Worm (Caenorhabditis elegans) whole organism, L1 larva: Measurements from ENCODE around the gene C18D11.1.
A peak's percentile ranks its signal among the peaks of the same experiment; 100 is the strongest.

Experiments
- C04F5.9 ChIP-seq: sonication (generic microtip); optimal IDR thresholded peaks from 2 replicates; lab custom pipeline; 2016; ENCODE audit warnings: missing genetic modification characterization, missing compliant biosample characterization
- C16A3.4 ChIP-seq: fragments of 150-350 bp; optimal IDR thresholded peaks from 2 replicates; lab custom pipeline; 2014; ENCODE audit warnings: missing biosample characterization, missing genetic modification characterization
- C34B4.2 ChIP-seq: sonication (generic microtip); optimal IDR thresholded peaks from 2 replicates; lab custom pipeline; 2017; ENCODE audit warnings: mild to moderate bottlenecking, missing genetic modification characterization, missing compliant biosample characterization
- F16B12.6 ChIP-seq: fragments of 150-350 bp; optimal IDR thresholded peaks from 2 replicates; lab custom pipeline; 2014; ENCODE audit warnings: missing biosample characterization, missing genetic modification characterization
- aha-1 ChIP-seq: fragments of 150-350 bp; optimal IDR thresholded peaks from 2 replicates; lab custom pipeline; 2014; ENCODE audit warnings: missing biosample characterization, missing genetic modification characterization
- ama-1 ChIP-seq: fragments of 150-350 bp; optimal IDR thresholded peaks from 2 replicates; lab custom pipeline; 2014
- blmp-1 ChIP-seq: fragments of 150-350 bp; optimal IDR thresholded peaks from 2 replicates; lab custom pipeline; 2014; ENCODE audit warnings: missing biosample characterization, missing genetic modification characterization
- ceh-63 ChIP-seq: fragments of 200-800 bp; sonication (Bioruptor generic); optimal IDR thresholded peaks from 2 replicates; lab custom pipeline; 2018; ENCODE audit warnings: mild to moderate bottlenecking, missing genetic modification characterization, missing compliant biosample characterization
- ceh-8 ChIP-seq: fragments of 200-800 bp; sonication (Bioruptor generic); optimal IDR thresholded peaks from 2 replicates; lab custom pipeline; 2018; ENCODE audit warnings: mild to moderate bottlenecking, missing genetic modification characterization, moderate library complexity, missing compliant biosample characterization
- ces-1 ChIP-seq: fragments of 150-350 bp; optimal IDR thresholded peaks from 2 replicates; lab custom pipeline; 2014; ENCODE audit warnings: missing biosample characterization, missing genetic modification reagents, missing genetic modification characterization
- dpl-1 ChIP-seq, 3 experiments: fragments of 150-350 bp in 2 of 3; sonication (generic microtip) in 1 of 3; optimal IDR thresholded peaks; 2 replicates each; lab custom pipeline; 2014 to 2017; ENCODE audit warnings: missing biosample characterization in 3 of 3, missing genetic modification characterization in 3 of 3, missing genetic modification reagents in 3 of 3
- efl-3 ChIP-seq: fragments of 200-800 bp; sonication (Bioruptor generic); optimal IDR thresholded peaks from 2 replicates; lab custom pipeline; 2018; ENCODE audit warnings: mild to moderate bottlenecking, missing genetic modification characterization, missing compliant biosample characterization
- egl-27 ChIP-seq, 2 experiments: fragments of 150-350 bp in 1 of 2; sonication (generic microtip); optimal IDR thresholded peaks; 3 replicates each; lab custom pipeline; 2017 to 2018; ENCODE audit warnings: missing biosample characterization in 2 of 2, missing genetic modification characterization in 2 of 2, missing genetic modification reagents in 2 of 2
- elt-2 ChIP-seq: sonication (generic microtip); optimal IDR thresholded peaks from 2 replicates; lab custom pipeline; 2016; ENCODE audit warnings: missing genetic modification characterization, mild to moderate bottlenecking, inconsistent platforms, missing compliant biosample characterization, missing genetic modification reagents
- fkh-4 ChIP-seq: sonication (generic microtip); optimal IDR thresholded peaks from 2 replicates; lab custom pipeline; 2016; ENCODE audit warnings: missing compliant biosample characterization, missing genetic modification characterization, borderline replicate concordance
- fos-1 ChIP-seq: fragments of 150-350 bp; optimal IDR thresholded peaks from 2 replicates; lab custom pipeline; 2014; ENCODE audit warnings: missing biosample characterization, missing genetic modification characterization
- grh-1 ChIP-seq: fragments of 200-800 bp; sonication (Bioruptor generic); IDR thresholded peaks from 2 replicates; pipeline ENCODE4 v1.3.6; 2022; ENCODE audit warnings: missing genetic modification reagents, missing genetic modification characterization, missing compliant biosample characterization
- hlh-17 ChIP-seq: fragments of 200-800 bp; sonication (Bioruptor generic); optimal IDR thresholded peaks from 2 replicates; lab custom pipeline; 2018; ENCODE audit warnings: missing genetic modification characterization, mild to moderate bottlenecking, missing compliant biosample characterization, moderate library complexity, borderline replicate concordance
- hpl-2 ChIP-seq: fragments of 150-350 bp; optimal IDR thresholded peaks from 2 replicates; lab custom pipeline; 2014; ENCODE audit warnings: missing biosample characterization, missing genetic modification reagents, missing genetic modification characterization
- isw-1 ChIP-seq: fragments of 200-800 bp; sonication (Bioruptor generic); IDR thresholded peaks from 2 replicates; pipeline ENCODE4 v1.3.6; 2022; ENCODE audit warnings: missing genetic modification characterization, missing compliant biosample characterization
- lin-14 ChIP-seq: fragments of 200-800 bp; sonication (Bioruptor generic); optimal IDR thresholded peaks from 2 replicates; lab custom pipeline; 2018; ENCODE audit warnings: mild to moderate bottlenecking, missing genetic modification characterization, moderate library complexity, missing compliant biosample characterization
- lin-15B ChIP-seq: fragments of 150-350 bp; sonication (generic microtip); optimal IDR thresholded peaks from 3 replicates; lab custom pipeline; 2014; ENCODE audit warnings: missing biosample characterization, missing genetic modification characterization
- lin-39 ChIP-seq: fragments of 150-350 bp; optimal IDR thresholded peaks from 2 replicates; lab custom pipeline; 2014; ENCODE audit warnings: missing biosample characterization, missing genetic modification reagents, missing genetic modification characterization
- lsy-2 ChIP-seq, 2 experiments: fragments of 150-350 bp; optimal IDR thresholded peaks; 2 replicates each; lab custom pipeline; 2014; ENCODE audit warnings: missing biosample characterization in 2 of 2, missing genetic modification characterization in 2 of 2
- mdl-1 ChIP-seq, 2 experiments: fragments of 150-350 bp; optimal IDR thresholded peaks; 2 replicates each; lab custom pipeline; 2014 to 2017; ENCODE audit warnings: missing biosample characterization in 2 of 2, missing genetic modification characterization in 2 of 2, inconsistent platforms in 1 of 2
- mep-1 ChIP-seq: fragments of 150-350 bp; optimal IDR thresholded peaks from 2 replicates; lab custom pipeline; 2014; ENCODE audit warnings: missing biosample characterization, missing genetic modification characterization
- nhr-11 ChIP-seq: fragments of 150-350 bp; optimal IDR thresholded peaks from 2 replicates; lab custom pipeline; 2014; ENCODE audit warnings: missing biosample characterization, missing genetic modification characterization
- nhr-12 ChIP-seq: sonication (generic microtip); optimal IDR thresholded peaks from 2 replicates; lab custom pipeline; 2017; ENCODE audit warnings: missing biosample characterization, missing genetic modification characterization
- nhr-19 ChIP-seq: fragments of 200-800 bp; sonication (Bioruptor generic); conservative IDR thresholded peaks from 2 replicates; pipeline ENCODE4 v1.3.6; 2022; ENCODE audit warnings: missing genetic modification characterization, missing compliant biosample characterization
- nhr-20 ChIP-seq: sonication (generic microtip); optimal IDR thresholded peaks from 2 replicates; lab custom pipeline; 2016; ENCODE audit warnings: mild to moderate bottlenecking, missing genetic modification characterization, missing compliant biosample characterization
- nhr-71 ChIP-seq: sonication (generic microtip); optimal IDR thresholded peaks from 2 replicates; lab custom pipeline; 2016; ENCODE audit warnings: mild to moderate bottlenecking, missing genetic modification characterization, moderate library complexity, missing compliant biosample characterization
- nhr-76 ChIP-seq: sonication (generic microtip); optimal IDR thresholded peaks from 2 replicates; lab custom pipeline; 2017; ENCODE audit warnings: missing biosample characterization, missing genetic modification characterization
- nhr-77 ChIP-seq: fragments of 150-350 bp; optimal IDR thresholded peaks from 2 replicates; lab custom pipeline; 2014; ENCODE audit warnings: missing biosample characterization, missing genetic modification characterization
- nhr-85 ChIP-seq: sonication (generic microtip); peaks from one replicate; lab custom pipeline; 2016; ENCODE audit warnings: missing genetic modification characterization, inconsistent platforms, missing compliant biosample characterization
- pqm-1 ChIP-seq: sonication (generic microtip); optimal IDR thresholded peaks from 3 replicates; lab custom pipeline; 2017; ENCODE audit warnings: missing biosample characterization, missing genetic modification characterization
- rnt-1 ChIP-seq: sonication (generic microtip); optimal IDR thresholded peaks from 2 replicates; lab custom pipeline; 2016; ENCODE audit warnings: mild to moderate bottlenecking, missing genetic modification characterization, moderate library complexity, missing compliant biosample characterization
- snpc-4 ChIP-seq: fragments of 150-350 bp; optimal IDR thresholded peaks from 2 replicates; lab custom pipeline; 2014; ENCODE audit warnings: missing biosample characterization, missing genetic modification characterization
- snu-23 ChIP-seq: sonication (generic microtip); optimal IDR thresholded peaks from 2 replicates; lab custom pipeline; 2016; ENCODE audit warnings: missing genetic modification characterization, missing compliant biosample characterization
- sox-4 ChIP-seq: sonication (generic microtip); optimal IDR thresholded peaks from 2 replicates; lab custom pipeline; 2016; ENCODE audit warnings: missing genetic modification characterization, missing compliant biosample characterization
- sup-37 ChIP-seq: fragments of 200-800 bp; sonication (Bioruptor generic); optimal IDR thresholded peaks from 2 replicates; lab custom pipeline; 2018; ENCODE audit warnings: mild to moderate bottlenecking, missing genetic modification characterization, missing compliant biosample characterization
- unc-98 ChIP-seq: fragments of 200-800 bp; sonication (Bioruptor generic); IDR thresholded peaks from 2 replicates; pipeline ENCODE4 v1.3.6; 2022; ENCODE audit warnings: missing genetic modification characterization, missing compliant biosample characterization
- vab-15 ChIP-seq: sonication (generic microtip); optimal IDR thresholded peaks from 2 replicates; lab custom pipeline; 2017; ENCODE audit warnings: missing genotype, mild to moderate bottlenecking, missing genetic modification characterization, missing compliant biosample characterization
- xbp-1 ChIP-seq: sonication (generic microtip); optimal IDR thresholded peaks from 2 replicates; lab custom pipeline; 2016; ENCODE audit warnings: missing genetic modification characterization, missing compliant biosample characterization
- ztf-11 ChIP-seq, 2 experiments: sonication (generic microtip); optimal IDR thresholded peaks; 2 replicates each; lab custom pipeline; 2016 to 2017; ENCODE audit warnings: missing genetic modification characterization in 2 of 2, missing biosample characterization in 1 of 2, missing compliant biosample characterization in 1 of 2

C18D11.1 gene

DNA sequence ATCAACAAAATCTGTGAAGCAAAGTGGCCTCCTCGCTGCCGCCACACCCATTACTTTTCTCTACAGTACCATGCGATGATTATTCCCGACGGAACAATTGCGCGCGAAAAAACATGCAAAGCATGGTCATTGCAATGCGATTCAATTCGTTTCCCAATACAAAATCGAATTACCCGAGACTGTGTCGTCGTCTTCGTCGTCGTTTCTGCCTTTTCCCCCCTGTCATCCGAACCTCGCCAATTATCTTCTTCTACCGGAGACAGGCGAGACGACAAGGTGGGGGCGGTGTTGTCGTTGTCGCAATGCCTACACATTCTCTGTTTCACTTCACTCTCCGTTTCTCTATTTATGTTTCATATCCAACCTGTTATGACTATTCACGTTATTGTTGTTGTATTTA is 4.5 kb upstream of the C18D11.1 start (continued):
- no peak for TF ChIP-seq C34B4.2
- TF ChIP-seq mdl-1 (tag; optimal IDR thresholded peaks at IDR 0.05; lab: Kevin White, UChicago) = peak in 1 of 2 experiments; percentile 24

DNA sequence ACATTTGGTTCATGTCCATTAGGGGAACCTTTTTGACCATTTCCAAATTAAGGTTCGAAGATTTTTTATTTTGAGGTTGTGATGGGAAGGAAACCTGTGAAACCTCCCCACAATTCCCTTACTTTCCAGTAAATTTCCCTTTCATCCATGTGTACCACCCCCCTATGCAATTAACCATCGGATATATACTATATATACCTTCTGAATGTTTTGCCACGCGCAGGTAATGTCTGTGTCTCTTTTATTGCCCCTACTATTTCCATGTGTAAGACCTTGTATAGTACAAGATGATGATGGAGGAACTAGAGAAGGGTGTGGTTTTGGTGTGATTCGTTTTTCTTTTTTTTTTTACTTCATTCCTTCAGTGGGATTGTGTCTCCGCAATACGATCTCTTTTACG is 1.7 kb upstream of the C18D11.1 start:
- TF ChIP-seq ceh-8 (GFP tag; lab: Kevin White, UChicago) (no peak), snu-23 (peak; percentile 14), aha-1 (tag; lab: Kevin White, UChicago) (no peak), lin-14 (peak; percentile 65), blmp-1 (peak; percentile 86), nhr-85 (tag; lab: Kevin White, UChicago) (peak; percentile 44), nhr-20 (peak; percentile 29), mep-1 (peak; percentile 34)

DNA sequence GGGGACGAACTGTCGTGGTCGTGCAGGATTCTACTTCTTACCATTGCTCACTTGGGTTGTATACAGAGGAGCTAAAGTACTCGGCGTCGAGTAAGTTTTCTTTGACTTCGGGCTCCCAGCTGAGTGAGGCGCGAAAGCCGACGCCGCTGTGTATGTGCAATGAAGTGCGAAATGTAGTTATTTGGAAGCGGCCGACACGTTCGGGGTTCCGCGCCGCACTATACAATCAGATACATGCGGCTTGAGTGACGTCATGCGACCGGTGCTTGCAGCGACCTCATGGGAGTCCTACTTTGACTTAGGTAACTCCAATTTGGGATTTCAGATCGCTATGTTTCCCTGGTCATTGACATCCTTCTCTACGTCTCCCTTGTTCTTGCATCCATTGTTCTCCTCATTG is 1.5 kb downstream of the C18D11.1 start:
- TF ChIP-seq nhr-19 (GFP tag; lab: Robert Waterston, UW) (no peak), snpc-4 (tag; lab: Kevin White, UChicago) (peak; percentile 90), nhr-71 (tag; lab: Kevin White, UChicago) (peak; percentile 15)
- TF ChIP-seq, all 84 proteins: peak for 2

DNA sequence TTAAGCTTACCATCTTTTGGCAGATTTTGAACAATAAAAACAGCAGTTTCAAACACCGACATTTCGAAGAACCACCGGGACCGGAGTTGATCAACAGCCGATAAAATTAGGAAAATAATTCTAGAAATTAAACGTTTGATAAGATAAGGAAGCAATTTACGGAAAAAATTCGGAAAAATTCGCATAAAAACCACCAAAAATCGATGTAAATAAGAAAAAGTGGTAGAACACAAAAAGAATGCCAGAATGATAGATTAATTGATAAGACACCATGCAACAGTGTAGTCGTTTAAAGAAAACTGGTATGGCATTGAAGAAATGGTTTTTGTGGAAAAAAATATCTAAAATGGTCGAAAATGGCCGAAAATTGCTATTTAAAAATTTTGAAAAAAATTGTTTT is 6.0 kb downstream of the C18D11.1 start, which contains the start of gene maa-1:
maa-1 (minus strand) TSS at position 120 of the 400 bp plus-strand sequence.
- peak; percentile 57 for TF ChIP-seq elt-2
- TF ChIP-seq fos-1 (tag; lab: Kevin White, UChicago) = no peak
- TF ChIP-seq egl-27 (tag; optimal IDR thresholded peaks at IDR 0.05; lab: Kevin White, UChicago) = no peak
- no peak for TF ChIP-seq dpl-1 (GFP tag; optimal IDR thresholded peaks at IDR 0.05; lab: Kevin White, UChicago)
- peak; percentile 18 for TF ChIP-seq nhr-20
- TF ChIP-seq, all 84 proteins: peak for 2

DNA sequence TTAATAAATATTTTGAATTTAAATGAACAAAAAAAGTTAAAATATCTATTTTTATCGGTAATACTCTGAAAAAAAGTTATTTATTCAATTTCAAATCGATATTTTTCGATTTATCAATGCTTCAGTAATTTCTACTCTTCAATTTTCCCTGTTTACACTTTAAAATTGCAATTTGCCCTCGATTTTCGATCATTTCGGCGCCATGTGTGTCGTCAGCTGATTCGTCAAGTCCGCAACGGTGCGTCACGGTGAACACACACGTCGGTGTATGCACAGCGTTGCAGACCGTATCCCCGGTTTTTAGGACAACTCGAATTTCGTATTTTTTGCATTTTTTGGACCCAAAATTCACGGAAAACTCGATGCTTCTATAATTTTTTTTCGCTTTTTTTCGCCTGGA is 6.9 kb downstream of the C18D11.1 start, which contains the start of gene C18D11.3:
C18D11.3 (plus strand) TSS at position 189 of the 400 bp plus-strand sequence.
- TF ChIP-seq nhr-85 (tag; lab: Kevin White, UChicago) (peak; percentile 89), lin-15B (tag; lab: Kevin White, UChicago) (peak; percentile 83), sup-37 (GFP tag; lab: Kevin White, UChicago) (no peak), nhr-77 (tag; lab: Kevin White, UChicago) (peak; percentile 82), C04F5.9 (peak; percentile 57), lin-39 (peak; percentile 44), rnt-1 (tag; lab: Kevin White, UChicago) (peak; percentile 92), hpl-2 (GFP tag; lab: Kevin White, UChicago) (no peak), nhr-11 (tag; lab: Kevin White, UChicago) (no peak), dpl-1 (GFP tag; optimal IDR thresholded peaks at IDR 0.05; lab: Kevin White, UChicago) (peak; percentile 74 to 85 (median 84)), ceh-8 (GFP tag; lab: Kevin White, UChicago) (no peak), unc-98 (peak; percentile 6; the same call in 1 of the 2 replicates), snu-23 (peak; percentile 93), efl-3 (GFP tag; lab: Kevin White, UChicago) (no peak), xbp-1 (peak; percentile 73), F16B12.6 (tag; lab: Kevin White, UChicago) (peak; percentile 100), sox-4 (no peak), fos-1 (tag; lab: Kevin White, UChicago) (peak; percentile 77), ceh-63 (GFP tag; lab: Kevin White, UChicago) (no peak), ama-1 (no peak), C34B4.2 (no peak), fkh-4 (tag; lab: Kevin White, UChicago) (no peak), hlh-17 (GFP tag; lab: Kevin White, UChicago) (no peak), nhr-19 (GFP tag; lab: Robert Waterston, UW) (peak; percentile 79), isw-1 (GFP tag; lab: Robert Waterston, UW) (peak; percentile 74), mdl-1 (tag; optimal IDR thresholded peaks at IDR 0.05; lab: Kevin White, UChicago) (peak in 1 of 2 experiments; percentile 96), ztf-11 (tag; optimal IDR thresholded peaks at IDR 0.05; lab: Kevin White, UChicago) (peak in 1 of 2 experiments; percentile 22), ces-1 (GFP tag; lab: Kevin White, UChicago) (no peak), snpc-4 (tag; lab: Kevin White, UChicago) (peak; percentile 88), nhr-76 (tag; lab: Kevin White, UChicago) (no peak), C16A3.4 (peak; percentile 94), pqm-1 (tag; lab: Kevin White, UChicago) (no peak), lsy-2 (tag; optimal IDR thresholded peaks at IDR 0.05; lab: Kevin White, UChicago) (peak; percentile 96 to 99), nhr-12 (tag; lab: Kevin White, UChicago) (no peak), vab-15 (tag; lab: Kevin White, UChicago) (peak; percentile 77), grh-1 (GFP tag; lab: Robert Waterston, UW) (0 out of 2 replicates have a peak, but pooled peaks have one; percentile 16)
